Worm (Caenorhabditis elegans): Measurements from ENCODE around the gene ifa-3.

- TF ChIP-seq tab-1 (GFP tag; IDR thresholded peaks at IDR 0.05) = no peak
- no peak for TF ChIP-seq ref-1 (GFP tag; conservative IDR thresholded peaks at IDR 0.05)
Measured at ce11 chrX:16260077-16260476, 9.8 kb downstream of the ifa-3 start.

All from whole organism, midembryonic.